Fruit fly (Drosophila melanogaster) whole organism, embryonic: ENCODE results near the gene CG7557.

Experiments
- Atf-2 ChIP-seq: fragments of 200-800 bp; sonication (Bioruptor generic); optimal IDR thresholded peaks from 2 replicates; lab custom pipeline; 2016; ENCODE audit warnings: missing biosample characterization, missing genetic modification characterization
- CG10147 ChIP-seq: fragments of 200-800 bp; sonication (Bioruptor generic); optimal IDR thresholded peaks from 2 replicates; lab custom pipeline; 2019; ENCODE audit warnings: missing biosample characterization, mild to moderate bottlenecking, missing genetic modification characterization, moderate library complexity
- CG10979 ChIP-seq: fragments of 200-800 bp; sonication (Bioruptor generic); optimal IDR thresholded peaks from 2 replicates; lab custom pipeline; 2018; ENCODE audit warnings: missing biosample characterization, mild to moderate bottlenecking, missing genetic modification characterization, moderate library complexity
- CG11695 ChIP-seq: fragments of 200-800 bp; sonication (Bioruptor generic); IDR thresholded peaks from 3 replicates; pipeline ENCODE4 v1.3.6; 2022; ENCODE audit warnings: missing biosample characterization, missing genetic modification characterization
- CG11723 ChIP-seq: fragments of 200-800 bp; sonication (Bioruptor generic); optimal IDR thresholded peaks from 2 replicates; lab custom pipeline; 2017; ENCODE audit warnings: missing biosample characterization, mild to moderate bottlenecking, missing genetic modification characterization
- CG12219 ChIP-seq: fragments of 200-800 bp; sonication (Bioruptor generic); optimal IDR thresholded peaks from 3 replicates; lab custom pipeline; 2018; ENCODE audit warnings: missing biosample characterization, mild to moderate bottlenecking, missing genetic modification characterization
- CG12391 ChIP-seq: fragments of 200-800 bp; sonication (Bioruptor generic); optimal IDR thresholded peaks from 3 replicates; lab custom pipeline; 2018; ENCODE audit warnings: missing biosample characterization, mild to moderate bottlenecking, missing genetic modification characterization, moderate library complexity
- CG12744 ChIP-seq: fragments of 200-800 bp; sonication (Bioruptor generic); optimal IDR thresholded peaks from 2 replicates; lab custom pipeline; 2016; ENCODE audit warnings: missing biosample characterization, missing genetic modification characterization
- CG14667 ChIP-seq: fragments of 200-800 bp; sonication (Bioruptor generic); IDR thresholded peaks from 2 replicates; pipeline ENCODE4 v1.3.6; 2022; ENCODE audit warnings: missing biosample characterization, missing genetic modification characterization
- CG14710 ChIP-seq: fragments of 200-800 bp; sonication (Bioruptor generic); optimal IDR thresholded peaks from 3 replicates; lab custom pipeline; 2019; ENCODE audit warnings: missing biosample characterization, mild to moderate bottlenecking, missing genetic modification characterization, moderate library complexity
- CG17385 ChIP-seq: fragments of 200-800 bp; sonication (Bioruptor generic); optimal IDR thresholded peaks from 3 replicates; lab custom pipeline; 2018; ENCODE audit warnings: missing biosample characterization, mild to moderate bottlenecking, missing genetic modification characterization
- CG2712 ChIP-seq: fragments of 200-800 bp; optimal IDR thresholded peaks from 3 replicates; lab custom pipeline; 2019; ENCODE audit warnings: missing biosample characterization, mild to moderate bottlenecking, missing genetic modification characterization, moderate library complexity
- CG2889 ChIP-seq: fragments of 200-800 bp; sonication (Bioruptor generic); IDR thresholded peaks from 3 replicates; pipeline ENCODE4 v1.3.6; 2022; ENCODE audit warnings: missing biosample characterization, missing genetic modification characterization
- CG32772 ChIP-seq: fragments of 200-800 bp; sonication (Bioruptor generic); IDR thresholded peaks from 2 replicates; pipeline ENCODE4 v1.3.6; 2022; ENCODE audit warnings: missing biosample characterization, missing genetic modification characterization
- CG3281 ChIP-seq: fragments of 200-800 bp; sonication (Bioruptor generic); optimal IDR thresholded peaks from 3 replicates; lab custom pipeline; 2017; ENCODE audit warnings: missing biosample characterization, mild to moderate bottlenecking, missing genetic modification characterization
- CG4820 ChIP-seq: fragments of 200-800 bp; sonication (Bioruptor generic); optimal IDR thresholded peaks from 3 replicates; lab custom pipeline; 2016; ENCODE audit warnings: missing biosample characterization, missing genetic modification characterization
- CG5953 ChIP-seq: fragments of 200-800 bp; sonication (Bioruptor generic); IDR thresholded peaks from 2 replicates; pipeline ENCODE4 v1.3.6; 2022; ENCODE audit warnings: missing biosample characterization, missing genetic modification characterization
- CG8388 ChIP-seq: fragments of 200-800 bp; sonication (Bioruptor generic); optimal IDR thresholded peaks from 2 replicates; lab custom pipeline; 2019; ENCODE audit warnings: missing biosample characterization, mild to moderate bottlenecking, missing genetic modification characterization, moderate library complexity
- CG8765 ChIP-seq: fragments of 200-800 bp; sonication (Bioruptor generic); IDR thresholded peaks from 2 replicates; pipeline ENCODE4 v1.3.6; 2022; ENCODE audit warnings: missing biosample characterization, missing genetic modification characterization
- CG8924 ChIP-seq: fragments of 200-800 bp; optimal IDR thresholded peaks from 3 replicates; lab custom pipeline; 2019; ENCODE audit warnings: missing biosample characterization, mild to moderate bottlenecking, missing genetic modification characterization, moderate library complexity
- CG9932 ChIP-seq: fragments of 200-800 bp; sonication (Bioruptor generic); IDR thresholded peaks from 2 replicates; pipeline ENCODE4 v1.3.6; 2022; ENCODE audit warnings: missing biosample characterization, missing genetic modification characterization
- D19A ChIP-seq: fragments of 200-800 bp; optimal IDR thresholded peaks from 3 replicates; lab custom pipeline; 2019; ENCODE audit warnings: missing biosample characterization, mild to moderate bottlenecking, missing genetic modification characterization, moderate library complexity
- Dfd ChIP-seq, 2 experiments: fragments of >200 bp; optimal IDR thresholded peaks; 2 replicates each; lab custom pipeline; 2017; ENCODE audit warnings: missing biosample characterization in 2 of 2, missing genetic modification characterization in 2 of 2
- E2f1 ChIP-seq: fragments of 200-800 bp; sonication (Bioruptor generic); IDR thresholded peaks from 2 replicates; pipeline ENCODE4 v1.3.6; 2022; ENCODE audit warnings: missing biosample characterization, missing genetic modification characterization
- Eip74EF ChIP-seq, 2 experiments: fragments of 200-800 bp in 1 of 2; fragments of >200 bp in 1 of 2; sonication (Bioruptor generic) in 1 of 2; optimal IDR thresholded peaks; 2 replicates each; lab custom pipeline; 2017 to 2019; ENCODE audit warnings: missing biosample characterization in 2 of 2, missing genetic modification characterization in 2 of 2, mild to moderate bottlenecking in 1 of 2, moderate library complexity in 1 of 2
- Ets65A ChIP-seq: fragments of 200-800 bp; sonication (Bioruptor generic); peaks from one replicate; lab custom pipeline; 2016; ENCODE audit warnings: missing biosample characterization, missing genetic modification characterization
- HHEX ChIP-seq: fragments of 200-800 bp; sonication (Bioruptor generic); optimal IDR thresholded peaks from 3 replicates; lab custom pipeline; 2017; ENCODE audit warnings: missing biosample characterization, mild to moderate bottlenecking, missing genetic modification characterization, missing genetic modification reagents
- Hr51 ChIP-seq, 2 experiments: fragments of 200-800 bp; sonication (Bioruptor generic); optimal IDR thresholded peaks; 2 replicates in 1 of 2; 3 replicates in 1 of 2; lab custom pipeline; 2016 to 2018; ENCODE audit warnings: missing biosample characterization in 2 of 2, missing genetic modification characterization in 2 of 2, mild to moderate bottlenecking in 1 of 2, moderate library complexity in 1 of 2
- PHDP ChIP-seq: fragments of 200-800 bp; sonication (Bioruptor generic); optimal IDR thresholded peaks from 3 replicates; lab custom pipeline; 2018; ENCODE audit warnings: missing biosample characterization, mild to moderate bottlenecking, missing genetic modification characterization, moderate library complexity
- Poxn ChIP-seq: fragments of 200-800 bp; sonication (Bioruptor generic); IDR thresholded peaks from 2 replicates; pipeline ENCODE4 v1.3.6; 2022; ENCODE audit warnings: missing biosample characterization, missing genetic modification characterization
- Xrp1 ChIP-seq: fragments of 200-800 bp; sonication (Bioruptor generic); IDR thresholded peaks from 2 replicates; pipeline ENCODE4 v1.3.6; 2022; ENCODE audit warnings: missing biosample characterization, missing genetic modification characterization
- bowl ChIP-seq: fragments of 200-800 bp; sonication (Bioruptor generic); IDR thresholded peaks from 2 replicates; pipeline ENCODE4 v1.3.6; 2022; ENCODE audit warnings: missing biosample characterization, missing genetic modification characterization
- bsh ChIP-seq, 2 experiments: fragments of 200-800 bp; sonication (Bioruptor generic); optimal IDR thresholded peaks; 2 replicates each; lab custom pipeline; 2017 to 2018; ENCODE audit warnings: mild to moderate bottlenecking in 2 of 2, missing biosample characterization in 2 of 2, missing genetic modification characterization in 2 of 2, moderate library complexity in 1 of 2
- cato ChIP-seq: fragments of 200-800 bp; sonication (Bioruptor generic); optimal IDR thresholded peaks from 2 replicates; lab custom pipeline; 2016; ENCODE audit warnings: missing biosample characterization, missing genetic modification characterization, borderline replicate concordance
- dmrt11E ChIP-seq: fragments of 200-800 bp; sonication (Bioruptor generic); optimal IDR thresholded peaks from 3 replicates; lab custom pipeline; 2018; ENCODE audit warnings: missing biosample characterization, mild to moderate bottlenecking, missing genetic modification characterization, moderate library complexity
- esg ChIP-seq: fragments of 200-800 bp; sonication (Bioruptor generic); conservative IDR thresholded peaks from 2 replicates; pipeline ENCODE4 v1.3.6; 2022; ENCODE audit warnings: missing biosample characterization, missing genetic modification characterization
- grau ChIP-seq: fragments of 200-800 bp; optimal IDR thresholded peaks from 3 replicates; lab custom pipeline; 2019; ENCODE audit warnings: missing biosample characterization, mild to moderate bottlenecking, missing genetic modification characterization, moderate library complexity
- gsb-n ChIP-seq: fragments of 200-800 bp; sonication (Bioruptor generic); optimal IDR thresholded peaks from 3 replicates; lab custom pipeline; 2018; ENCODE audit warnings: missing biosample characterization, mild to moderate bottlenecking, missing genetic modification characterization
- lov ChIP-seq, 2 experiments: fragments of 200-800 bp in 1 of 2; fragments of >200 bp in 1 of 2; sonication (Bioruptor generic) in 1 of 2; IDR thresholded peaks in 1 of 2; optimal IDR thresholded peaks in 1 of 2; 2 replicates in 1 of 2; 3 replicates in 1 of 2; pipeline versions ENCODE4 v1.3.6 to Lab custom; 2017 to 2022; ENCODE audit warnings: missing biosample characterization in 1 of 2, missing genetic modification characterization in 1 of 2
- phol ChIP-seq: fragments of 200-800 bp; sonication (Bioruptor generic); optimal IDR thresholded peaks from 3 replicates; lab custom pipeline; 2018; ENCODE audit warnings: missing biosample characterization, mild to moderate bottlenecking, missing genetic modification characterization, moderate library complexity
- prd ChIP-seq, 3 experiments: fragments of >200 bp in 2 of 3; fragments of 200-800 bp in 1 of 3; sonication (Bioruptor generic) in 1 of 3; optimal IDR thresholded peaks in 2 of 3; IDR thresholded peaks in 1 of 3; 2 replicates in 2 of 3; 3 replicates in 1 of 3; pipeline versions ENCODE4 v1.3.6 to Lab custom; 2017 to 2022; ENCODE audit warnings: missing biosample characterization in 1 of 3, missing genetic modification characterization in 1 of 3
- ssp ChIP-seq: fragments of 200-800 bp; sonication (Bioruptor generic); IDR thresholded peaks from 2 replicates; pipeline ENCODE4 v1.3.6; 2022; ENCODE audit warnings: missing biosample characterization, missing genetic modification characterization
- tap ChIP-seq: fragments of 200-800 bp; optimal IDR thresholded peaks from 3 replicates; lab custom pipeline; 2019; ENCODE audit warnings: missing biosample characterization, mild to moderate bottlenecking, missing genetic modification characterization, moderate library complexity
- vvl ChIP-seq: fragments of 200-800 bp; sonication (Bioruptor generic); IDR thresholded peaks from 2 replicates; pipeline ENCODE4 v1.3.6; 2022; ENCODE audit warnings: missing biosample characterization, missing genetic modification characterization
- zen ChIP-seq: fragments of 200-800 bp; sonication (Bioruptor generic); optimal IDR thresholded peaks from 3 replicates; lab custom pipeline; 2018; ENCODE audit warnings: missing biosample characterization, mild to moderate bottlenecking, missing genetic modification characterization, moderate library complexity
- zf30C ChIP-seq: fragments of 200-800 bp; sonication (Bioruptor generic); optimal IDR thresholded peaks from 3 replicates; lab custom pipeline; 2018; ENCODE audit warnings: missing biosample characterization, mild to moderate bottlenecking, missing genetic modification characterization

Gene CG7557

dm6 chr3L:11465371-11465914 is 20.5 kb downstream of the CG7557 start, which contains the start of gene Fum3 (continued):
- TF ChIP-seq zen (tag; lab: Kevin White, UChicago): peak; percentile 50
- 0 out of 2 replicates have a peak, but pooled peaks have one; percentile 25 for TF ChIP-seq esg (GFP tag; lab: Robert Waterston, UW)
- peak; percentile 6; the same call in 1 of the 2 replicates for TF ChIP-seq vvl (GFP tag; lab: Robert Waterston, UW)

- TF ChIP-seq dmrt11E (tag; lab: Kevin White, UChicago): peak; percentile 47
- TF ChIP-seq ssp: 0 out of 2 replicates have a peak, but pooled peaks have one; percentile 16
- TF ChIP-seq CG8388 (GFP tag; lab: Kevin White, UChicago): peak; percentile 30
- TF ChIP-seq Atf-2: no peak
- TF ChIP-seq Dfd (GFP tag; optimal IDR thresholded peaks at IDR 0.05; lab: Kevin White, UChicago): no peak
- TF ChIP-seq Xrp1 (GFP tag; lab: Robert Waterston, UW): 0 out of 2 replicates have a peak, but pooled peaks have one; percentile 15
- no peak for TF ChIP-seq CG4820
- peak; percentile 38 for TF ChIP-seq gsb-n (tag; lab: Kevin White, UChicago)
- peak; percentile 46 for TF ChIP-seq Ets65A (GFP tag; lab: Kevin White, UChicago)
- no peak for TF ChIP-seq E2f1
- TF ChIP-seq Poxn (GFP tag; lab: Robert Waterston, UW): no peak
- peak in 1 of 2 experiments; percentile 68 for TF ChIP-seq Hr51 (GFP tag; optimal IDR thresholded peaks at IDR 0.05; lab: Kevin White, UChicago)
- TF ChIP-seq CG14710 (tag; lab: Kevin White, UChicago): peak; percentile 38
- TF ChIP-seq CG17385 (GFP tag; lab: Kevin White, UChicago): peak; percentile 27
- TF ChIP-seq tap (tag; lab: Kevin White, UChicago): peak; percentile 21
- peak; percentile 45 for TF ChIP-seq phol (tag; lab: Kevin White, UChicago)
- no peak for TF ChIP-seq CG8765
- no peak for TF ChIP-seq CG9932 (GFP tag; lab: Robert Waterston, UW)
- TF ChIP-seq cato (GFP tag; lab: Kevin White, UChicago): no peak
- TF ChIP-seq CG10979: peak; percentile 52
- TF ChIP-seq PHDP: peak; percentile 45
- TF ChIP-seq CG11695: 0 out of 3 replicates have a peak, but pooled peaks have one; percentile 25
- TF ChIP-seq CG5953: no peak
- TF ChIP-seq CG3281: peak; percentile 23
- peak; percentile 37 for TF ChIP-seq CG12391 (tag; lab: Kevin White, UChicago)
- peak; percentile 39 for TF ChIP-seq D19A (tag; lab: Kevin White, UChicago)
- peak; percentile 18 for TF ChIP-seq CG10147 (GFP tag; lab: Kevin White, UChicago)
- TF ChIP-seq HHEX: peak; percentile 22
- TF ChIP-seq grau (tag; lab: Kevin White, UChicago): peak; percentile 62
- TF ChIP-seq CG32772 (GFP tag; lab: Robert Waterston, UW): no peak
- peak in 1 of 2 experiments; percentile 31 for TF ChIP-seq bsh (GFP tag; optimal IDR thresholded peaks at IDR 0.05; lab: Kevin White, UChicago)
- no peak for TF ChIP-seq prd (optimal IDR thresholded peaks at IDR 0.05; lab: Kevin White, UChicago)
- TF ChIP-seq prd (GFP tag; IDR thresholded peaks at IDR 0.05; lab: Robert Waterston, UW): no peak
- no peak for TF ChIP-seq lov (optimal IDR thresholded peaks at IDR 0.05; lab: Kevin White, UChicago)
- TF ChIP-seq lov (GFP tag; IDR thresholded peaks at IDR 0.05; lab: Robert Waterston, UW): no peak
- no peak for TF ChIP-seq CG2889
- no peak for TF ChIP-seq CG14667 (GFP tag; lab: Robert Waterston, UW)
- TF ChIP-seq bowl: no peak
- TF ChIP-seq zf30C (GFP tag; lab: Kevin White, UChicago): no peak
- TF ChIP-seq CG12219 (GFP tag; lab: Kevin White, UChicago): no peak
- peak; percentile 61 for TF ChIP-seq CG8924 (tag; lab: Kevin White, UChicago)
- TF ChIP-seq CG2712: peak; percentile 67
- no peak for TF ChIP-seq Eip74EF (GFP tag; optimal IDR thresholded peaks at IDR 0.05; lab: Kevin White, UChicago)
- no peak for TF ChIP-seq CG11723 (GFP tag; lab: Kevin White, UChicago)
- no peak for TF ChIP-seq CG12744
These were observed 22.0 kb downstream of the CG7557 start for dm6 chr3L:11466985-11467384.
